Fruit fly (Drosophila melanogaster) whole organism, embryonic: ENCODE results near the gene CG13081.
A peak's percentile ranks its signal among the peaks of the same experiment; 100 is the strongest.

Source experiments
- Aef1 ChIP-seq: fragments of 200-800 bp; sonication (Bioruptor generic); IDR thresholded peaks from 3 replicates; pipeline ENCODE4 v1.3.6; 2022; ENCODE audit warnings: missing biosample characterization, missing genetic modification characterization
- B-H2 ChIP-seq: fragments of 200-800 bp; sonication (Bioruptor generic); optimal IDR thresholded peaks from 2 replicates; lab custom pipeline; 2018; ENCODE audit warnings: missing biosample characterization, mild to moderate bottlenecking, missing genetic modification characterization
- CG10321 ChIP-seq: fragments of 200-800 bp; sonication (Bioruptor generic); IDR thresholded peaks from 2 replicates; pipeline ENCODE4 v1.3.6; 2022; ENCODE audit warnings: missing biosample characterization, missing genetic modification characterization
- CG12659 ChIP-seq: fragments of 200-800 bp; sonication (Bioruptor generic); optimal IDR thresholded peaks from 3 replicates; lab custom pipeline; 2017; ENCODE audit warnings: mild to moderate bottlenecking, missing biosample characterization, missing genetic modification reagents, missing genetic modification characterization
- CG12769 ChIP-seq: fragments of 200-800 bp; sonication (Bioruptor generic); optimal IDR thresholded peaks from 2 replicates; lab custom pipeline; 2019; ENCODE audit warnings: missing biosample characterization, mild to moderate bottlenecking, missing genetic modification characterization, moderate library complexity
- CG13424 ChIP-seq: fragments of 200-800 bp; sonication (Bioruptor generic); optimal IDR thresholded peaks from 2 replicates; lab custom pipeline; 2019; ENCODE audit warnings: missing biosample characterization, mild to moderate bottlenecking, missing genetic modification characterization, moderate library complexity
- CG15514 ChIP-seq: fragments of 200-800 bp; sonication (Bioruptor generic); optimal IDR thresholded peaks from 3 replicates; lab custom pipeline; 2017; ENCODE audit warnings: missing biosample characterization, missing genetic modification characterization, mild to moderate bottlenecking, moderate library complexity, missing genetic modification reagents
- CG30020 ChIP-seq: fragments of 200-800 bp; optimal IDR thresholded peaks from 2 replicates; lab custom pipeline; 2019; ENCODE audit warnings: missing biosample characterization, mild to moderate bottlenecking, missing genetic modification characterization, moderate library complexity
- CG33213 ChIP-seq: fragments of 200-800 bp; sonication (Bioruptor generic); optimal IDR thresholded peaks from 3 replicates; lab custom pipeline; 2016; ENCODE audit warnings: missing biosample characterization, missing genetic modification characterization
- CG42726 ChIP-seq: fragments of 200-800 bp; sonication (Bioruptor generic); IDR thresholded peaks from 2 replicates; pipeline ENCODE4 v1.3.6; 2022; ENCODE audit warnings: missing biosample characterization, missing genetic modification characterization; ENCODE audit not compliant: partially characterized antibody
- CG4424 ChIP-seq: fragments of 200-800 bp; sonication (Bioruptor generic); optimal IDR thresholded peaks from 3 replicates; lab custom pipeline; 2016; ENCODE audit warnings: missing biosample characterization, missing genetic modification characterization
- CG4617 ChIP-seq: fragments of 200-800 bp; sonication (Bioruptor generic); optimal IDR thresholded peaks from 3 replicates; lab custom pipeline; 2016; ENCODE audit warnings: missing biosample characterization, missing genetic modification characterization, borderline replicate concordance
- CG4730 ChIP-seq: fragments of 200-800 bp; sonication (Bioruptor generic); IDR thresholded peaks from 2 replicates; pipeline ENCODE4 v1.3.6; 2022; ENCODE audit warnings: missing biosample characterization, missing genetic modification characterization
- CG6654 ChIP-seq: fragments of 200-800 bp; sonication (Bioruptor generic); optimal IDR thresholded peaks from 2 replicates; lab custom pipeline; 2017; ENCODE audit warnings: missing biosample characterization, mild to moderate bottlenecking, missing genetic modification characterization
- Dfd ChIP-seq, 2 experiments: fragments of >200 bp; optimal IDR thresholded peaks; 2 replicates each; lab custom pipeline; 2017; ENCODE audit warnings: missing biosample characterization in 2 of 2, missing genetic modification characterization in 2 of 2
- GATAe ChIP-seq: fragments of 200-800 bp; sonication (Bioruptor generic); conservative IDR thresholded peaks from 2 replicates; pipeline ENCODE4 v1.3.6; 2022; ENCODE audit warnings: missing biosample characterization, missing genetic modification characterization
- HHEX ChIP-seq: fragments of 200-800 bp; sonication (Bioruptor generic); optimal IDR thresholded peaks from 3 replicates; lab custom pipeline; 2017; ENCODE audit warnings: missing biosample characterization, mild to moderate bottlenecking, missing genetic modification characterization, missing genetic modification reagents
- HLH54F ChIP-seq: fragments of 200-800 bp; sonication (Bioruptor generic); optimal IDR thresholded peaks from 3 replicates; lab custom pipeline; 2016; ENCODE audit warnings: missing biosample characterization, missing genetic modification characterization
- Hand ChIP-seq: fragments of 200-800 bp; sonication (Bioruptor generic); optimal IDR thresholded peaks from 2 replicates; lab custom pipeline; 2017; ENCODE audit warnings: mild to moderate bottlenecking, missing biosample characterization, missing genetic modification reagents, missing genetic modification characterization
- Hmr ChIP-seq: fragments of 200-800 bp; sonication (Bioruptor generic); optimal IDR thresholded peaks from 3 replicates; lab custom pipeline; 2017; ENCODE audit warnings: mild to moderate bottlenecking, missing biosample characterization, missing genetic modification reagents, missing genetic modification characterization
- Jarid2 ChIP-seq: fragments of 200-800 bp; sonication (Bioruptor generic); optimal IDR thresholded peaks from 3 replicates; lab custom pipeline; 2017; ENCODE audit warnings: mild to moderate bottlenecking, missing biosample characterization, missing genetic modification reagents, missing genetic modification characterization
- Kr ChIP-seq: fragments of 200-800 bp; sonication (Bioruptor generic); optimal IDR thresholded peaks from 2 replicates; lab custom pipeline; 2017; ENCODE audit warnings: missing biosample characterization, mild to moderate bottlenecking, missing genetic modification characterization
- Lpt ChIP-seq: fragments of >200 bp; optimal IDR thresholded peaks from 2 replicates; lab custom pipeline; 2018; ENCODE audit warnings: missing biosample characterization, missing genetic modification characterization
- MBD-R2 ChIP-seq: fragments of 200-800 bp; sonication (Bioruptor generic); IDR thresholded peaks from 2 replicates; pipeline ENCODE4 v1.3.6; 2022; ENCODE audit warnings: missing biosample characterization, missing genetic modification characterization
- Max ChIP-seq: fragments of 200-800 bp; sonication (Bioruptor generic); optimal IDR thresholded peaks from 2 replicates; lab custom pipeline; 2016; ENCODE audit warnings: missing biosample characterization, mild to moderate bottlenecking, missing genetic modification characterization
- Mrtf ChIP-seq: fragments of 200-800 bp; sonication (Bioruptor generic); IDR thresholded peaks from 3 replicates; pipeline ENCODE4 v1.3.6; 2022; ENCODE audit warnings: missing biosample characterization, missing genetic modification characterization
- NFAT ChIP-seq: fragments of 200-800 bp; sonication (Bioruptor generic); IDR thresholded peaks from 2 replicates; pipeline ENCODE4 v1.3.6; 2022; ENCODE audit warnings: missing biosample characterization, missing genetic modification characterization
- Taf1 ChIP-seq: fragments of 200-800 bp; sonication (Bioruptor generic); IDR thresholded peaks from 2 replicates; pipeline ENCODE4 v1.3.6; 2022; ENCODE audit warnings: missing biosample characterization, missing genetic modification characterization
- az2 ChIP-seq: fragments of 200-800 bp; sonication (Bioruptor generic); optimal IDR thresholded peaks from 3 replicates; lab custom pipeline; 2016; ENCODE audit warnings: missing biosample characterization, missing genetic modification characterization
- br ChIP-seq: fragments of >200 bp; optimal IDR thresholded peaks from 2 replicates; lab custom pipeline; 2017
- cato ChIP-seq: fragments of 200-800 bp; sonication (Bioruptor generic); optimal IDR thresholded peaks from 2 replicates; lab custom pipeline; 2016; ENCODE audit warnings: missing biosample characterization, missing genetic modification characterization, borderline replicate concordance
- dan ChIP-seq: fragments of 200-800 bp; sonication (Bioruptor generic); IDR thresholded peaks from 2 replicates; pipeline ENCODE4 v1.3.6; 2022; ENCODE audit warnings: missing biosample characterization, missing genetic modification characterization
- en ChIP-seq: fragments of 200-800 bp; sonication (Bioruptor generic); optimal IDR thresholded peaks from 2 replicates; lab custom pipeline; 2016; ENCODE audit warnings: missing biosample characterization, missing genetic modification characterization
- fd3F ChIP-seq: fragments of 200-800 bp; sonication (Bioruptor generic); optimal IDR thresholded peaks from 2 replicates; lab custom pipeline; 2018; ENCODE audit warnings: missing biosample characterization, mild to moderate bottlenecking, missing genetic modification characterization, moderate library complexity
- fd64A ChIP-seq: fragments of 200-800 bp; sonication (Bioruptor generic); optimal IDR thresholded peaks from 3 replicates; lab custom pipeline; 2018; ENCODE audit warnings: missing biosample characterization, mild to moderate bottlenecking, missing genetic modification characterization
- gcm2 ChIP-seq: fragments of 200-800 bp; sonication (Bioruptor generic); optimal IDR thresholded peaks from 2 replicates; lab custom pipeline; 2016; ENCODE audit warnings: missing biosample characterization, missing genetic modification characterization
- gsb ChIP-seq: fragments of 200-800 bp; sonication (Bioruptor generic); IDR thresholded peaks from 2 replicates; pipeline ENCODE4 v1.3.6; 2022; ENCODE audit warnings: missing biosample characterization, missing genetic modification characterization
- h ChIP-seq: fragments of >200 bp; optimal IDR thresholded peaks from 2 replicates; lab custom pipeline; 2017
- hth ChIP-seq: fragments of >200 bp; optimal IDR thresholded peaks from 2 replicates; lab custom pipeline; 2017; ENCODE audit warnings: inconsistent platforms
- knrl ChIP-seq: fragments of 200-800 bp; sonication (Bioruptor generic); IDR thresholded peaks from 3 replicates; pipeline ENCODE4 v1.3.6; 2022; ENCODE audit warnings: missing biosample characterization, missing genetic modification characterization; ENCODE audit not compliant: partially characterized antibody
- luna ChIP-seq: fragments of 200-800 bp; sonication (Bioruptor generic); optimal IDR thresholded peaks from 2 replicates; lab custom pipeline; 2016; ENCODE audit warnings: missing biosample characterization, missing genetic modification characterization
- otp ChIP-seq: fragments of 200-800 bp; sonication (Bioruptor generic); IDR thresholded peaks from 3 replicates; pipeline ENCODE4, ENCODE4 v1.3.6; 2022; ENCODE audit warnings: missing biosample characterization, missing genetic modification characterization
- pb ChIP-seq: fragments of 200-800 bp; sonication (Bioruptor generic); optimal IDR thresholded peaks from 3 replicates; lab custom pipeline; 2016; ENCODE audit warnings: missing biosample characterization, missing genetic modification characterization
- pnt ChIP-seq: fragments of 200-800 bp; sonication (Bioruptor generic); optimal IDR thresholded peaks from 3 replicates; lab custom pipeline; 2016; ENCODE audit warnings: missing biosample characterization, missing genetic modification characterization
- prd ChIP-seq, 3 experiments: fragments of >200 bp in 2 of 3; fragments of 200-800 bp in 1 of 3; sonication (Bioruptor generic) in 1 of 3; optimal IDR thresholded peaks in 2 of 3; IDR thresholded peaks in 1 of 3; 2 replicates in 2 of 3; 3 replicates in 1 of 3; pipeline versions ENCODE4 v1.3.6 to Lab custom; 2017 to 2022; ENCODE audit warnings: missing biosample characterization in 1 of 3, missing genetic modification characterization in 1 of 3
- schlank ChIP-seq: fragments of 200-800 bp; sonication (Bioruptor generic); optimal IDR thresholded peaks from 2 replicates; lab custom pipeline; 2018; ENCODE audit warnings: missing biosample characterization, mild to moderate bottlenecking, missing genetic modification characterization
- sna ChIP-seq: fragments of 200-800 bp; sonication (Bioruptor generic); IDR thresholded peaks from 2 replicates; pipeline ENCODE4 v1.3.6; 2022; ENCODE audit warnings: missing biosample characterization, missing genetic modification characterization; ENCODE audit not compliant: partially characterized antibody
- tgo ChIP-seq: fragments of 200-800 bp; sonication (Bioruptor generic); IDR thresholded peaks from 3 replicates; pipeline ENCODE4 v1.3.6; 2022; ENCODE audit warnings: missing biosample characterization, missing genetic modification characterization
- usp ChIP-seq: fragments of >200 bp; optimal IDR thresholded peaks from 2 replicates; lab custom pipeline; 2017; ENCODE audit warnings: missing biosample characterization, missing genetic modification characterization
- vnd ChIP-seq: fragments of 200-800 bp; sonication (Bioruptor generic); IDR thresholded peaks from 3 replicates; pipeline ENCODE4 v1.3.6; 2022; ENCODE audit warnings: missing biosample characterization, missing genetic modification characterization; ENCODE audit not compliant: partially characterized antibody
- zf30C ChIP-seq: fragments of 200-800 bp; sonication (Bioruptor generic); optimal IDR thresholded peaks from 3 replicates; lab custom pipeline; 2018; ENCODE audit warnings: missing biosample characterization, mild to moderate bottlenecking, missing genetic modification characterization

The CG13081 gene

DNA sequence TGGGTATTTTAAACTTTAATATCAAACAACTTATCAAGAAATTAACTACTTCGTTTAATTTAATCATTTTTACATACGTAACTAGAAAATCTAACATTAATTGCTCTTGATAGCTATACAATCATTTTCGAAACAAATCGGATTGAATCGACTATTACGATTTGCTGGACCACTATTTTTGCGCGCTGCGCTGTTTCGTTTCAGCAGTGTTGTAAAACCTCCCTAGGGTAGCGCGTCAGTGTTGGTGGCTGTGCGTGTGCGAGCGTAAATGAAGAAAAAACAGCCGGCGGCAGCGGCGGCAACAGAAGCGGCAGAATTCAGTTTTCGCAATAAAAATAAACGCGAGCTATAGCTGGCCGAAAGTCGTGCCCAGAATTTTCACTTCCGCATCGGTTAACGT, 7.2 kb upstream of the CG13081 start, which contains the start of gene CG33116 (continued):
- TF ChIP-seq cato (GFP tag; lab: Kevin White, UChicago) (peak; percentile 51), fd64A (GFP tag; lab: Kevin White, UChicago) (peak; percentile 34), HLH54F (GFP tag; lab: Kevin White, UChicago) (peak; percentile 92), CG13424 (tag; lab: Kevin White, UChicago) (peak; percentile 76), MBD-R2 (GFP tag; lab: Robert Waterston, UW) (peak; percentile 96), Max (GFP tag; lab: Kevin White, UChicago) (peak; percentile 80), GATAe (GFP tag; lab: Robert Waterston, UW) (no peak), knrl (GFP tag; lab: Robert Waterston, UW) (0 out of 3 replicates have a peak, but pooled peaks have one; percentile 34), CG4617 (GFP tag; lab: Kevin White, UChicago) (peak; percentile 71), Hand (peak; percentile 20), CG6654 (GFP tag; lab: Kevin White, UChicago) (peak; percentile 50), usp (no peak), CG30020 (peak; percentile 61), h (no peak), dan (GFP tag; lab: Robert Waterston, UW) (no peak), sna (GFP tag; lab: Robert Waterston, UW) (no peak), B-H2 (GFP tag; lab: Kevin White, UChicago) (peak; percentile 78), CG4424 (GFP tag; lab: Kevin White, UChicago) (peak; percentile 86), otp (GFP tag; lab: Robert Waterston, UW) (peak; percentile 43; the same call in 2 of the 3 replicates), Jarid2 (GFP tag; lab: Kevin White, UChicago) (peak; percentile 40), zf30C (GFP tag; lab: Kevin White, UChicago) (no peak), Lpt (GFP tag; lab: Kevin White, UChicago) (no peak), Kr (GFP tag; lab: Kevin White, UChicago) (no peak), hth (no peak), pnt (GFP tag; lab: Kevin White, UChicago) (peak; percentile 63), Dfd (GFP tag; optimal IDR thresholded peaks at IDR 0.05; lab: Kevin White, UChicago) (no peak), luna (GFP tag; lab: Kevin White, UChicago) (peak; percentile 12), CG10321 (no peak), prd (optimal IDR thresholded peaks at IDR 0.05; lab: Kevin White, UChicago) (no peak), prd (GFP tag; IDR thresholded peaks at IDR 0.05; lab: Robert Waterston, UW) (peak; percentile 76), CG15514 (GFP tag; lab: Kevin White, UChicago) (peak; percentile 78), tgo (GFP tag; lab: Robert Waterston, UW) (peak; percentile 75), gsb (GFP tag; lab: Robert Waterston, UW) (peak; percentile 63), vnd (GFP tag; lab: Robert Waterston, UW) (no peak), schlank (tag; lab: Kevin White, UChicago) (peak; percentile 69), en (GFP tag; lab: Kevin White, UChicago) (peak; percentile 75), NFAT (GFP tag; lab: Robert Waterston, UW) (peak; percentile 83), Taf1 (peak; percentile 23; the same call in 1 of the 2 replicates), Hmr (GFP tag; lab: Kevin White, UChicago) (peak; percentile 88), br (lab: Kevin White, UChicago) (no peak), az2 (GFP tag; lab: Kevin White, UChicago) (peak; percentile 85), CG33213 (GFP tag; lab: Kevin White, UChicago) (peak; percentile 83), CG12659 (GFP tag; lab: Kevin White, UChicago) (peak; percentile 81), gcm2 (GFP tag; lab: Kevin White, UChicago) (peak; percentile 54), CG12769 (peak; percentile 78), pb (peak; percentile 75), Mrtf (GFP tag; lab: Robert Waterston, UW) (peak; percentile 40; the same call in 1 of the 3 replicates), HHEX (GFP tag; lab: Kevin White, UChicago) (peak; percentile 79), fd3F (GFP tag; lab: Kevin White, UChicago) (peak; percentile 10), CG42726 (GFP tag; lab: Robert Waterston, UW) (no peak; the same call in 1 of the 2 replicates), CG4730 (GFP tag; lab: Robert Waterston, UW) (peak; percentile 55), Aef1 (peak; percentile 65)
